Fruit fly (Drosophila melanogaster) whole organism, embryonic: ENCODE data around the gene CG4101.

Experiments used
- Ada2b ChIP-seq: fragments of 200-800 bp; sonication (Bioruptor generic); IDR thresholded peaks from 2 replicates; pipeline ENCODE4 v1.3.6; 2022; ENCODE audit warnings: missing biosample characterization, missing genetic modification characterization
- B-H1 ChIP-seq: fragments of 200-800 bp; sonication (Bioruptor generic); IDR thresholded peaks from 3 replicates; pipeline ENCODE4 v1.3.6; 2022; ENCODE audit warnings: missing biosample characterization, missing genetic modification characterization
- CG10366 ChIP-seq: fragments of 200-800 bp; sonication (Bioruptor generic); IDR thresholded peaks from 2 replicates; pipeline ENCODE4 v1.3.6; 2022; ENCODE audit warnings: missing biosample characterization, missing genetic modification characterization
- CG10543 ChIP-seq: fragments of 200-800 bp; sonication (Bioruptor generic); optimal IDR thresholded peaks from 3 replicates; lab custom pipeline; 2017; ENCODE audit warnings: missing biosample characterization, mild to moderate bottlenecking, missing genetic modification characterization, moderate library complexity
- CG10654 ChIP-seq: fragments of 200-800 bp; sonication (Bioruptor generic); optimal IDR thresholded peaks from 2 replicates; lab custom pipeline; 2016; ENCODE audit warnings: missing biosample characterization, missing genetic modification characterization
- CG11398 ChIP-seq: fragments of 200-800 bp; sonication (Bioruptor generic); optimal IDR thresholded peaks from 2 replicates; lab custom pipeline; 2016; ENCODE audit warnings: missing biosample characterization, missing genetic modification characterization
- CG11504 ChIP-seq: fragments of 200-800 bp; sonication (Bioruptor generic); optimal IDR thresholded peaks from 3 replicates; lab custom pipeline; 2019; ENCODE audit warnings: missing biosample characterization, mild to moderate bottlenecking, missing genetic modification characterization, moderate library complexity
- CG13424 ChIP-seq: fragments of 200-800 bp; sonication (Bioruptor generic); optimal IDR thresholded peaks from 2 replicates; lab custom pipeline; 2019; ENCODE audit warnings: missing biosample characterization, mild to moderate bottlenecking, missing genetic modification characterization, moderate library complexity
- CG14441 ChIP-seq: fragments of 200-800 bp; sonication (Bioruptor generic); IDR thresholded peaks from 2 replicates; pipeline ENCODE4 v1.3.6; 2022; ENCODE audit warnings: missing biosample characterization, missing genetic modification characterization
- CG15269 ChIP-seq: fragments of 200-800 bp; sonication (Bioruptor generic); optimal IDR thresholded peaks from 2 replicates; lab custom pipeline; 2018; ENCODE audit warnings: missing biosample characterization, mild to moderate bottlenecking, missing genetic modification characterization, moderate library complexity
- CG1529 ChIP-seq: fragments of 200-800 bp; sonication (Bioruptor generic); optimal IDR thresholded peaks from 3 replicates; lab custom pipeline; 2018; ENCODE audit warnings: missing biosample characterization, missing genetic modification characterization
- CG17385 ChIP-seq: fragments of 200-800 bp; sonication (Bioruptor generic); optimal IDR thresholded peaks from 3 replicates; lab custom pipeline; 2018; ENCODE audit warnings: missing biosample characterization, mild to moderate bottlenecking, missing genetic modification characterization
- CG17568 ChIP-seq: fragments of 200-800 bp; sonication (Bioruptor generic); optimal IDR thresholded peaks from 2 replicates; lab custom pipeline; 2018; ENCODE audit warnings: missing biosample characterization, mild to moderate bottlenecking, missing genetic modification characterization, moderate library complexity
- CG18599 ChIP-seq: fragments of 200-800 bp; sonication (Bioruptor generic); optimal IDR thresholded peaks from 3 replicates; lab custom pipeline; 2017; ENCODE audit warnings: missing biosample characterization, missing genetic modification characterization, mild to moderate bottlenecking, moderate library complexity, missing genetic modification reagents
- CG18619 ChIP-seq: fragments of 200-800 bp; sonication (Bioruptor generic); optimal IDR thresholded peaks from 3 replicates; lab custom pipeline; 2017; ENCODE audit warnings: missing biosample characterization, mild to moderate bottlenecking, missing genetic modification characterization
- CG30431 ChIP-seq: fragments of 200-800 bp; sonication (Bioruptor generic); optimal IDR thresholded peaks from 2 replicates; lab custom pipeline; 2017; ENCODE audit warnings: missing biosample characterization, missing genetic modification characterization
- CG31224 ChIP-seq: fragments of 200-800 bp; sonication (Bioruptor generic); IDR thresholded peaks from 2 replicates; pipeline ENCODE4 v1.3.6; 2022; ENCODE audit warnings: missing biosample characterization, missing genetic modification characterization
- CG3163 ChIP-seq: fragments of 200-800 bp; sonication (Bioruptor generic); optimal IDR thresholded peaks from 3 replicates; lab custom pipeline; 2016; ENCODE audit warnings: missing biosample characterization, missing genetic modification characterization
- CG4854 ChIP-seq: fragments of 200-800 bp; sonication (Bioruptor generic); optimal IDR thresholded peaks from 2 replicates; lab custom pipeline; 2016; ENCODE audit warnings: missing biosample characterization, missing genetic modification characterization, inconsistent platforms
- CG6175 ChIP-seq: fragments of 200-800 bp; sonication (Bioruptor generic); IDR thresholded peaks from 3 replicates; pipeline ENCODE4 v1.3.6; 2022; ENCODE audit warnings: missing biosample characterization, missing genetic modification characterization
- CG6765 ChIP-seq: fragments of 200-800 bp; sonication (Bioruptor generic); optimal IDR thresholded peaks from 3 replicates; lab custom pipeline; 2017; ENCODE audit warnings: missing biosample characterization, mild to moderate bottlenecking, missing genetic modification characterization
- CG7357 ChIP-seq: fragments of 200-800 bp; sonication (Bioruptor generic); IDR thresholded peaks from 3 replicates; pipeline ENCODE4 v1.3.6; 2022; ENCODE audit warnings: missing biosample characterization, missing genetic modification characterization
- CG7372 ChIP-seq: fragments of 200-800 bp; sonication (Bioruptor generic); IDR thresholded peaks from 2 replicates; pipeline ENCODE4 v1.3.6; 2022; ENCODE audit warnings: missing biosample characterization, missing genetic modification characterization
- CG8388 ChIP-seq: fragments of 200-800 bp; sonication (Bioruptor generic); optimal IDR thresholded peaks from 2 replicates; lab custom pipeline; 2019; ENCODE audit warnings: missing biosample characterization, mild to moderate bottlenecking, missing genetic modification characterization, moderate library complexity
- Dek ChIP-seq: fragments of 200-800 bp; sonication (Bioruptor generic); optimal IDR thresholded peaks from 3 replicates; lab custom pipeline; 2019; ENCODE audit warnings: missing biosample characterization, mild to moderate bottlenecking, missing genetic modification characterization, moderate library complexity
- Doc3 ChIP-seq: fragments of 200-800 bp; sonication (Bioruptor generic); IDR thresholded peaks from 3 replicates; pipeline ENCODE4 v1.3.6; 2022; ENCODE audit warnings: missing biosample characterization, missing genetic modification characterization; ENCODE audit not compliant: partially characterized antibody
- Drgx ChIP-seq: fragments of 200-800 bp; sonication (Bioruptor generic); IDR thresholded peaks from 2 replicates; pipeline ENCODE4 v1.3.6; 2022; ENCODE audit warnings: missing biosample characterization, missing genetic modification characterization
- ERR ChIP-seq: fragments of 200-800 bp; sonication (Bioruptor generic); optimal IDR thresholded peaks from 2 replicates; lab custom pipeline; 2016; ENCODE audit warnings: missing biosample characterization, missing genetic modification characterization
- Eip74EF ChIP-seq, 2 experiments: fragments of 200-800 bp in 1 of 2; fragments of >200 bp in 1 of 2; sonication (Bioruptor generic) in 1 of 2; optimal IDR thresholded peaks; 2 replicates each; lab custom pipeline; 2017 to 2019; ENCODE audit warnings: missing biosample characterization in 2 of 2, missing genetic modification characterization in 2 of 2, mild to moderate bottlenecking in 1 of 2, moderate library complexity in 1 of 2
- Gsc ChIP-seq: fragments of 200-800 bp; sonication (Bioruptor generic); IDR thresholded peaks from 2 replicates; pipeline ENCODE4 v1.3.6; 2022; ENCODE audit warnings: missing biosample characterization, missing genetic modification characterization
- Hr78 ChIP-seq, 2 experiments: fragments of 200-800 bp in 1 of 2; fragments of >200 bp in 1 of 2; sonication (Bioruptor generic) in 1 of 2; optimal IDR thresholded peaks; 2 replicates each; lab custom pipeline; 2017 to 2019; ENCODE audit warnings: missing biosample characterization in 2 of 2, missing genetic modification characterization in 2 of 2, mild to moderate bottlenecking in 1 of 2, moderate library complexity in 1 of 2
- Jarid2 ChIP-seq: fragments of 200-800 bp; sonication (Bioruptor generic); optimal IDR thresholded peaks from 3 replicates; lab custom pipeline; 2017; ENCODE audit warnings: mild to moderate bottlenecking, missing biosample characterization, missing genetic modification reagents, missing genetic modification characterization
- Max ChIP-seq: fragments of 200-800 bp; sonication (Bioruptor generic); optimal IDR thresholded peaks from 2 replicates; lab custom pipeline; 2016; ENCODE audit warnings: missing biosample characterization, mild to moderate bottlenecking, missing genetic modification characterization
- NC2β ChIP-seq: fragments of 200-800 bp; sonication (Bioruptor generic); optimal IDR thresholded peaks from 2 replicates; lab custom pipeline; 2016; ENCODE audit warnings: missing biosample characterization, missing genetic modification characterization
- Oli ChIP-seq: fragments of 200-800 bp; sonication (Bioruptor generic); optimal IDR thresholded peaks from 2 replicates; lab custom pipeline; 2018; ENCODE audit warnings: missing biosample characterization, mild to moderate bottlenecking, missing genetic modification characterization, moderate library complexity
- Ptx1 ChIP-seq: fragments of 200-800 bp; sonication (Bioruptor generic); IDR thresholded peaks from 2 replicates; pipeline ENCODE4 v1.3.6; 2022; ENCODE audit warnings: missing biosample characterization, missing genetic modification characterization
- Rx ChIP-seq: fragments of 200-800 bp; sonication (Bioruptor generic); IDR thresholded peaks from 2 replicates; pipeline ENCODE4 v1.3.6; 2022; ENCODE audit warnings: missing biosample characterization, missing genetic modification characterization
- Xbp1 ChIP-seq: fragments of 200-800 bp; sonication (Bioruptor generic); optimal IDR thresholded peaks from 3 replicates; lab custom pipeline; 2016; ENCODE audit warnings: missing biosample characterization, mild to moderate bottlenecking, missing genetic modification characterization
- ase ChIP-seq: fragments of 200-800 bp; sonication (Bioruptor generic); IDR thresholded peaks from 3 replicates; pipeline ENCODE4 v1.3.6; 2022; ENCODE audit warnings: missing biosample characterization, missing genetic modification characterization
- ato ChIP-seq: fragments of 200-800 bp; sonication (Bioruptor generic); IDR thresholded peaks from 2 replicates; pipeline ENCODE4 v1.3.6; 2022; ENCODE audit warnings: missing biosample characterization, missing genetic modification characterization; ENCODE audit not compliant: partially characterized antibody
- br ChIP-seq: fragments of >200 bp; optimal IDR thresholded peaks from 2 replicates; lab custom pipeline; 2017
- esg ChIP-seq: fragments of 200-800 bp; sonication (Bioruptor generic); conservative IDR thresholded peaks from 2 replicates; pipeline ENCODE4 v1.3.6; 2022; ENCODE audit warnings: missing biosample characterization, missing genetic modification characterization
- ewg ChIP-seq: fragments of 200-800 bp; sonication (Bioruptor generic); optimal IDR thresholded peaks from 3 replicates; lab custom pipeline; 2017; ENCODE audit warnings: mild to moderate bottlenecking, missing biosample characterization, missing genetic modification reagents, missing genetic modification characterization
- gcm ChIP-seq: fragments of 200-800 bp; sonication (Bioruptor generic); optimal IDR thresholded peaks from 2 replicates; lab custom pipeline; 2019; ENCODE audit warnings: missing biosample characterization, mild to moderate bottlenecking, missing genetic modification characterization, moderate library complexity
- gro ChIP-seq: fragments of 200-800 bp; sonication (Bioruptor generic); optimal IDR thresholded peaks from 2 replicates; lab custom pipeline; 2016; ENCODE audit warnings: missing biosample characterization, missing genetic modification characterization
- hbn ChIP-seq: fragments of 200-800 bp; sonication (Bioruptor generic); IDR thresholded peaks from 2 replicates; pipeline ENCODE4 v1.3.6; 2022; ENCODE audit warnings: missing biosample characterization, missing genetic modification characterization; ENCODE audit not compliant: partially characterized antibody
- lilli ChIP-seq: fragments of 200-800 bp; sonication (Bioruptor generic); optimal IDR thresholded peaks from 3 replicates; lab custom pipeline; 2016; ENCODE audit warnings: missing biosample characterization, missing genetic modification characterization
- run ChIP-seq: fragments of 200-800 bp; sonication (Bioruptor generic); optimal IDR thresholded peaks from 3 replicates; lab custom pipeline; 2018; ENCODE audit warnings: missing biosample characterization, mild to moderate bottlenecking, missing genetic modification characterization
- ssp ChIP-seq: fragments of 200-800 bp; sonication (Bioruptor generic); IDR thresholded peaks from 2 replicates; pipeline ENCODE4 v1.3.6; 2022; ENCODE audit warnings: missing biosample characterization, missing genetic modification characterization
- sug ChIP-seq: fragments of 200-800 bp; optimal IDR thresholded peaks from 2 replicates; lab custom pipeline; 2019; ENCODE audit warnings: missing biosample characterization, mild to moderate bottlenecking, missing genetic modification characterization, moderate library complexity
- vnd ChIP-seq: fragments of 200-800 bp; sonication (Bioruptor generic); IDR thresholded peaks from 3 replicates; pipeline ENCODE4 v1.3.6; 2022; ENCODE audit warnings: missing biosample characterization, missing genetic modification characterization; ENCODE audit not compliant: partially characterized antibody

Gene CG4101

dm6 chr3L:16640509-16641068 lies 28.3 kb downstream of the CG4101 start (continued):
- no peak for TF ChIP-seq CG18599 (GFP tag; lab: Kevin White, UChicago)
- TF ChIP-seq ssp (GFP tag; lab: Robert Waterston, UW): no peak
- TF ChIP-seq CG18619: peak; percentile 15
- TF ChIP-seq CG8388 (GFP tag; lab: Kevin White, UChicago): peak; percentile 6
- no peak for TF ChIP-seq Ada2b (GFP tag; lab: Robert Waterston, UW)
- no peak for TF ChIP-seq CG10543 (GFP tag; lab: Kevin White, UChicago)
- no peak for TF ChIP-seq Dek (tag; lab: Kevin White, UChicago)
- TF ChIP-seq sug (tag; lab: Kevin White, UChicago): no peak
- TF ChIP-seq CG11398 (GFP tag; lab: Kevin White, UChicago): no peak
- TF ChIP-seq hbn (GFP tag; lab: Robert Waterston, UW): no peak
- TF ChIP-seq CG31224 (GFP tag; lab: Robert Waterston, UW): no peak
- no peak for TF ChIP-seq esg (GFP tag; lab: Robert Waterston, UW)
- no peak for TF ChIP-seq gro (GFP tag; lab: Kevin White, UChicago)
- no peak for TF ChIP-seq Rx (GFP tag; lab: Robert Waterston, UW)
- no peak for TF ChIP-seq ase (GFP tag; lab: Robert Waterston, UW)
- TF ChIP-seq ato (GFP tag; lab: Robert Waterston, UW): no peak
- no peak for TF ChIP-seq CG6175 (GFP tag; lab: Robert Waterston, UW)
- TF ChIP-seq Oli (tag; lab: Kevin White, UChicago): peak; percentile 16
- TF ChIP-seq Drgx (GFP tag; lab: Robert Waterston, UW): no peak
- TF ChIP-seq CG10654 (GFP tag; lab: Kevin White, UChicago): peak; percentile 22
- TF ChIP-seq ERR (GFP tag; lab: Kevin White, UChicago): no peak
- TF ChIP-seq Max (GFP tag; lab: Kevin White, UChicago): peak; percentile 16
- no peak for TF ChIP-seq CG14441 (GFP tag; lab: Robert Waterston, UW)
- no peak for TF ChIP-seq Eip74EF (GFP tag; optimal IDR thresholded peaks at IDR 0.05; lab: Kevin White, UChicago)
- no peak for TF ChIP-seq CG10366
- TF ChIP-seq CG1529 (GFP tag; lab: Kevin White, UChicago): peak; percentile 46
- no peak for TF ChIP-seq br (lab: Kevin White, UChicago)
- peak; percentile 58 for TF ChIP-seq CG17568 (GFP tag; lab: Kevin White, UChicago)
- no peak for TF ChIP-seq CG4854 (GFP tag; lab: Kevin White, UChicago)
- no peak for TF ChIP-seq CG13424 (tag; lab: Kevin White, UChicago)
- TF ChIP-seq Jarid2: no peak
- TF ChIP-seq CG15269: no peak
- TF ChIP-seq Hr78 (GFP tag; optimal IDR thresholded peaks at IDR 0.05; lab: Kevin White, UChicago): peak in 1 of 2 experiments; percentile 45
- TF ChIP-seq CG7357 (GFP tag; lab: Robert Waterston, UW): no peak
- TF ChIP-seq ewg (GFP tag; lab: Kevin White, UChicago): peak; percentile 11
- no peak for TF ChIP-seq NC2β (GFP tag; lab: Kevin White, UChicago)
- TF ChIP-seq run (tag; lab: Kevin White, UChicago): no peak
- TF ChIP-seq lilli (GFP tag; lab: Kevin White, UChicago): no peak
- no peak for TF ChIP-seq vnd (GFP tag; lab: Robert Waterston, UW)
- TF ChIP-seq CG3163 (GFP tag; lab: Kevin White, UChicago): no peak
- TF ChIP-seq CG30431 (GFP tag; lab: Kevin White, UChicago): no peak
- no peak for TF ChIP-seq Ptx1 (GFP tag; lab: Robert Waterston, UW)
- no peak for TF ChIP-seq CG7372 (GFP tag; lab: Robert Waterston, UW)
- no peak for TF ChIP-seq Xbp1
- no peak for TF ChIP-seq B-H1 (GFP tag; lab: Robert Waterston, UW)
- TF ChIP-seq CG6765: no peak
- TF ChIP-seq CG17385: no peak
- no peak for TF ChIP-seq Doc3
- TF ChIP-seq gcm: peak; percentile 53
- TF ChIP-seq CG11504 (tag; lab: Kevin White, UChicago): peak; percentile 30
- no peak for TF ChIP-seq Gsc
